Fruit fly (Drosophila melanogaster) ovary, adult (tissue): ENCODE data around the gene Diedel2.

Experiments used
- CG17801 ChIP-seq: fragments of 200-800 bp; optimal IDR thresholded peaks from 2 replicates; lab custom pipeline; 2019; ENCODE audit warnings: missing biosample characterization, mild to moderate bottlenecking, missing genetic modification characterization, moderate library complexity; ENCODE audit not compliant: partially characterized antibody

Diedel2 gene

dm6 chr3R:29589662-29590061 is 18.6 kb upstream of the Diedel2 start, which contains the start of gene CG11470:
Gene CG11470, minus strand, starts transcription at chr3R:29589762.
- no peak for TF ChIP-seq CG17801

DNA sequence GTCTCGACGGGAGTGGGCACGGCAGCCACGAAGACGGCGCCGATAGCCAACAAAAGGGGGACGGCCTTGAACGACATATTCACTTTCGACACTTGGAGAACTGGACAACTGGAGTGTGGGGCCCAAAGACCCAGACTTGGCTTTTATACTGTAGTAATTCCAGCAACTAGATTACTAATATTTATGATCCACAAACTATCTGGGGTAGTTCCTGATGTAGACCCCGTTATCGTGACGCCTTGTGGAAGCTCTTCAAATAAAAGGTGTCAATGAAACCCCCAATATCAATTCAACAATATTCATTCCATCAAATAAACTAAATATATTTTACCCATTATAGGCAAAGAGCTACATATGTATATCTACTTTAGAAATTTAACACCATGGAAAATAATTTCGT is 17.5 kb upstream of the Diedel2 start, which contains the start of gene CG31041:
Gene CG31041, minus strand, starts transcription at position 101 of the 400 bp plus-strand sequence.
- TF ChIP-seq CG17801, result no peak

- TF ChIP-seq CG17801, result peak; percentile 2
Measured at dm6 chr3R:29591481-29592138, 16.7 kb upstream of the Diedel2 start, which contains the start of gene alph. Gene alph, plus strand, starts transcription at chr3R:29591831.

DNA sequence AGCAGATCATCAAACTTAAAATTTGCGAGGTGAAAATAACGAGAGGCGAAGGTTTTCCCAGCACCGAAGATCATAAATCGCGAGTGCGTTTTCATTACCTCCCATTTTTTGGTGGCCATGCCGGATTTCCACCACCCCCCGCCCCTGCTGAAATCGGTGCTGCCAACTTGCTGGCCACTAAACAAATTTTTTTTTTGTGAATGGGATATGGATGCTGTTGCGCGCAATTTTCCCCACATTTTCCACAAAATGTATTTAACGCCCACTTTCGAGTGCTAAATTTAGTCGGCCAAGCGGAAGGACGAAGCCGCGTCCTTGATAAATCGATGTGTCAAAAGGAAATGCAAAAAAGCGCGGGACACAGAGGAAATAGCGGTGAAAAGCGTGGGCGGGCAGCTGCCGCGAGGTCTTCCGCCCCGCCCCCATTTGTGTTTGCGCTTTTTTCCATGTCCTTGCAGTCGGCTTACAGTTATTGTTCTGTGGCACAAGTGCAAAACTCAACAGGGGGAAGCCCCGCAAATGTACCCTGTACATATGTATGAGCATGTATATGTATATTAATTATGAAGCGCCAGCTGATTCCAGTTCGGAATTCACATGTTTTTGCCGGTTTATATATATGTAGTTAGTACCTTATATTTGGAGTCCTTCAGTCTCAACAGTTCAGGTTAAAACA is 16.0 kb upstream of the Diedel2 start:
- TF ChIP-seq CG17801, result no peak

DNA sequence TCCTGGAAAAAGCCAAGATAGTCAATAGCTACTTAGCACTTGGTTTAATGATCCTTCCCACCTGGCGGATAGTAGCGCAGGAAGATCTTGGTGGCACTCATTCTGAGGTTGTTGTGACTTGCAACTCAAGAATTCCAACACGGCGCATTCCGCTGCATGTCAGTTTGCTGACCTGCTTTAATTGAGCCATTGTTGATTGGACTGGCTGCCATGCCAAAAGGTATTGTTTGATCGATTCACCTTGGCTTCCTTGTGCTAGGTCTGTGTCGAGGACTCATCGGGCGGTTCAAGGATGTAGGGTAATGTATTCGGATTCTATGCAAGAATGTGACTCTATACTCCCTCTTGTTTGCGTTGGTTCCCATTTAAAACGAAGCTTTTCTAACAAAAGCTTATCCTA is 7.5 kb upstream of the Diedel2 start, which contains the start of gene CG7568:
Gene CG7568, minus strand, starts transcription at position 101 of the 400 bp plus-strand sequence.
- TF ChIP-seq CG17801, result no peak

- TF ChIP-seq CG17801, result no peak
Measured at dm6 chr3R:29610958-29611357, 2.7 kb downstream of the Diedel2 start.

DNA sequence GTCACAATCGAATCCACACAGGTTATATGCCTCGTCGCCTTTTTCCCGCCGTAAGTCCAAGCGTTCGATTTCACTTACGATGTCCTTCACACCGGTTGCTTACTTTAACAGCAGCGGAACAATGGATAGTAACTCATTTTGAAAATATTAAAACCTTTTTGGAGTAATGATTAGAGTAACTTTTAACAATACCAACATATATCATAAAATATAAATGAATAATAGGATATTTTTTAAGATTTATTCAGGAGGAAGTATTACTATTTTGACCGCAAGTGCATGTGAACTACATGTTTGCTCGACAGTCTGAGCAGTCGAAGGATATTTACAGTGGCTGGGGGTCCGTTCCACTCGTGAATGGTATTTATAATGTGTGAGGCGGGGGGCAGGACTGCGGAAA is 8.9 kb downstream of the Diedel2 start:
- TF ChIP-seq CG17801, result no peak

dm6 chr3R:29617709-29618212 is 9.5 kb downstream of the Diedel2 start:
- no peak for TF ChIP-seq CG17801

- TF ChIP-seq CG17801, result peak; percentile 97
Measured at dm6 chr3R:29618515-29619157, 10.4 kb downstream of the Diedel2 start, which contains the start of gene CG1907. Gene CG1907, plus strand, starts transcription at chr3R:29619065.

dm6 chr3R:29620712-29621479 is 12.6 kb downstream of the Diedel2 start:
- no peak for TF ChIP-seq CG17801

dm6 chr3R:29625883-29626282 is 17.6 kb downstream of the Diedel2 start:
- TF ChIP-seq CG17801, result no peak

DNA sequence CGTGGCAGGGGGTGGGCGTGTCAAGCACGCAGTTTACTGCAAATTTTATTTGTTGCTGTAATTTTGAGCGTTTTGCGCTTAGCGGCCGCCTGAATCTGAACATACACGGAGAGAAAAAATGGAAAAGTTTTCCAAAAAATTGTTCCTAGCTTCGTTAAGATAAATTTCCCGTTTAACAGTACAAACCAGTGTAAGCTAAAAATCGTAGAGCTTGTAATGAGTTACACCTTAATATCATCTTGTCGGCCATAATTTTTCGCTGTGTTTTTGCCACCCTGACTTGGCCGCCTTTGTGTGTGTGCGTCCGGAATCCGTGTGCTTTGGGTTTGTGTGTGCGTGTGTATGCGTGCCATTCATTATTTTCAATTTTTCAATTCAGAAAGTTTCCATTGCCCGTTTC is 43.2 kb downstream of the Diedel2 start:
- TF ChIP-seq CG17801, result no peak
